Worm (Caenorhabditis elegans) whole organism, midembryonic: ENCODE data around the gene C24H10.2.

Experiments
- T22C8.4 ChIP-seq: fragments of 200-800 bp; sonication (Bioruptor generic); IDR thresholded peaks from 2 replicates; pipeline ENCODE4 v1.3.6; 2022; ENCODE audit warnings: missing genetic modification characterization, missing compliant biosample characterization
- cog-1 ChIP-seq: sonication (generic microtip); optimal IDR thresholded peaks from 2 replicates; lab custom pipeline; 2016; ENCODE audit warnings: missing genetic modification characterization, missing compliant biosample characterization
- flt-1 ChIP-seq: fragments of 200-800 bp; sonication (Bioruptor generic); IDR thresholded peaks from 2 replicates; pipeline ENCODE4 v1.3.6; 2022; ENCODE audit warnings: missing genetic modification characterization, missing compliant biosample characterization
- klf-2 ChIP-seq: fragments of 200-800 bp; sonication (Bioruptor generic); conservative IDR thresholded peaks from 2 replicates; pipeline ENCODE4 v1.3.6; 2022; ENCODE audit warnings: missing genetic modification reagents, missing genetic modification characterization, missing compliant biosample characterization
- med-1 ChIP-seq: sonication (generic microtip); optimal IDR thresholded peaks from 2 replicates; lab custom pipeline; 2017; ENCODE audit warnings: missing genetic modification characterization, mild to moderate bottlenecking, missing compliant biosample characterization, antibody characterized with exemption, missing genetic modification reagents; ENCODE audit not compliant: insufficient read depth
- ref-1 ChIP-seq: fragments of 200-800 bp; sonication (Bioruptor generic); conservative IDR thresholded peaks from 2 replicates; pipeline ENCODE4 v1.3.6; 2022; ENCODE audit warnings: missing genetic modification reagents, missing genetic modification characterization, missing compliant biosample characterization
- tab-1 ChIP-seq: fragments of 200-800 bp; sonication (Bioruptor generic); IDR thresholded peaks from 2 replicates; pipeline ENCODE4 v1.3.6; 2022; ENCODE audit warnings: missing genetic modification characterization, missing compliant biosample characterization
- ztf-23 ChIP-seq: fragments of 200-800 bp; sonication (Bioruptor generic); IDR thresholded peaks from 2 replicates; pipeline ENCODE4 v1.3.6; 2022; ENCODE audit warnings: missing genetic modification reagents, missing genetic modification characterization, missing compliant biosample characterization
- ztf-29 ChIP-seq: fragments of 200-800 bp; sonication (Bioruptor generic); IDR thresholded peaks from 2 replicates; pipeline ENCODE4 v1.3.6; 2022; ENCODE audit warnings: missing genetic modification reagents, missing genetic modification characterization, missing compliant biosample characterization

DNA sequence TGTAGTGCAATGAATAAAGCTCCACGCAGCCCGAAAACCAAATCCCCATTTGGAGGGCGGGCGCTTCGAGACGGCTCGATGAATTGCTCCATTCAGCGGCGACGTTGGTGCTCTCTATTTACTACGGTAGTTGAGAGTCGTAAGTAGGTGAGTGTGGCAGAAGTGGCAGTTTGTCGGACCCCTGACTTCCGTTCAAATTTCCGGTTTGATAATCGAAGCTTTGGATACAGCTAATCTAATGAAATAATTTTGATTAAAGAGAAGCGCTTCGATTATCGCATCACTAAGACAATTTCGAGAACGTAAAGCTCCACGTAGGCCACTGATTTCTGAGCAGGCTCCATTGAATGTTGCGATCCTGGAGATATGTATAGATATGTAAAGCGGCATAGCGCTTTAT is 20.1 kb downstream of the C24H10.2 start, which contains the start of gene ets-5:
- TF ChIP-seq ztf-23 (GFP tag; lab: Robert Waterston, UW): no peak
- TF ChIP-seq ztf-29 (GFP tag; lab: Robert Waterston, UW): no peak
- no peak for TF ChIP-seq klf-2
- no peak for TF ChIP-seq tab-1 (GFP tag; lab: Robert Waterston, UW)
- TF ChIP-seq flt-1 (GFP tag; lab: Robert Waterston, UW): no peak
- no peak for TF ChIP-seq med-1 (GFP tag; lab: Kevin White, UChicago)
- TF ChIP-seq cog-1 (tag; lab: Kevin White, UChicago): no peak
- TF ChIP-seq ref-1 (GFP tag; lab: Robert Waterston, UW): no peak
- TF ChIP-seq T22C8.4 (GFP tag; lab: Robert Waterston, UW): no peak
